Worm (Caenorhabditis elegans): ENCODE results near the gene srh-125.

ce11 chrV:7435376-7436204 lies 41.1 kb downstream of the srh-125 start, which contains the start of the genes ddo-2 and F25E5.8:
- TF ChIP-seq tbx-37 (GFP tag; conservative IDR thresholded peaks at IDR 0.05) (no peak), ama-1 (optimal IDR thresholded peaks at IDR 0.05) (no peak)

Measured in whole organism, early embryonic.